Worm (Caenorhabditis elegans) whole organism, L4 larva: ENCODE data around the gene F52D2.5.

Experiments used
- aly-2 ChIP-seq: sonication (generic microtip); optimal IDR thresholded peaks from 2 replicates; lab custom pipeline; 2018; ENCODE audit warnings: missing biosample characterization, missing genetic modification characterization
- fkh-10 ChIP-seq: fragments of 150-350 bp; optimal IDR thresholded peaks from 2 replicates; lab custom pipeline; 2014; ENCODE audit warnings: missing biosample characterization, missing genetic modification reagents, missing genetic modification characterization
- skn-1 ChIP-seq: fragments of 150-350 bp; optimal IDR thresholded peaks from 2 replicates; lab custom pipeline; 2014; ENCODE audit warnings: missing biosample characterization, missing genetic modification characterization
- zfp-3 ChIP-seq: fragments of 200-800 bp; sonication (Bioruptor generic); conservative IDR thresholded peaks from 2 replicates; pipeline ENCODE4 v1.3.6; 2022; ENCODE audit warnings: missing genetic modification reagents, missing genetic modification characterization, missing compliant biosample characterization
- ztf-11 ChIP-seq: fragments of 150-350 bp; optimal IDR thresholded peaks from 2 replicates; lab custom pipeline; 2014; ENCODE audit warnings: missing biosample characterization, missing genetic modification characterization

- no peak for TF ChIP-seq aly-2
- no peak for TF ChIP-seq skn-1 (tag; lab: Kevin White, UChicago)
- TF ChIP-seq fkh-10 (GFP tag; lab: Kevin White, UChicago), result no peak
- TF ChIP-seq zfp-3, result no peak
- no peak for TF ChIP-seq ztf-11 (tag; lab: Kevin White, UChicago)
Measured at ce11 chrX:2013912-2014311, 39.3 kb upstream of the F52D2.5 start.
